Worm (Caenorhabditis elegans): ENCODE data around the gene Y75B8A.13.
"Not testable (repeated sequence)": the region's sequence is repeated elsewhere in the genome, so short reads cannot be mapped to it uniquely, and the experiment has no call there.

DNA sequence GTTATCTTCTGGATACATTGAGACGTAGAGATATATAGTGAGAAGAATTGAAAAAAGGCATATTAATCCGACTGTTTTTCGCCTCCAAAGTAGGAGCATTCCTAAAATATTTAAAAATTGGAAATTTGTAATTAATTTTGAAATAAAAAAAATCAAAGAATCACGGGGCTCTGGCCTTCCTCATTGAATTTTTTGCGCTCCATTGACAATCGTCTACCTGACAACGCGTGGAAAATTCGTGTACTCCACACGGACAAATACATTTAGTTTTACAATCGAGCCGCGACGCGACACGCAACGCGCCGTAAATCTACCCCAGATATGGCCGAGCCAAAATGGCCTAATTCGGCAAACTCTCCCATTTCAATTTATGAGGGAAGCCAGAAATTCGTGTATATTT, 38.4 kb downstream of the Y75B8A.13 start, which contains the start of gene gly-11:
- not testable (repeated sequence) for TF ChIP-seq him-1, W03F9.2 (tag; optimal IDR thresholded peaks at IDR 0.05)
